Fruit fly (Drosophila melanogaster) whole organism, embryonic: ENCODE results near the gene PolA1.

Source experiments
- BEAF-32 ChIP-seq: fragments of 200-800 bp; sonication (Bioruptor generic); optimal IDR thresholded peaks from 3 replicates; lab custom pipeline; 2017; ENCODE audit warnings: missing biosample characterization, missing genetic modification characterization, mild to moderate bottlenecking, moderate library complexity, missing genetic modification reagents
- Bgb ChIP-seq: fragments of 200-800 bp; sonication (Bioruptor generic); IDR thresholded peaks from 2 replicates; pipeline ENCODE4 v1.3.6; 2022; ENCODE audit warnings: missing biosample characterization, missing genetic modification characterization; ENCODE audit not compliant: partially characterized antibody
- CG11247 ChIP-seq: fragments of 200-800 bp; sonication (Bioruptor generic); IDR thresholded peaks from 2 replicates; pipeline ENCODE4 v1.3.6; 2022; ENCODE audit warnings: missing biosample characterization, missing genetic modification characterization
- CG11504 ChIP-seq: fragments of 200-800 bp; sonication (Bioruptor generic); optimal IDR thresholded peaks from 3 replicates; lab custom pipeline; 2019; ENCODE audit warnings: missing biosample characterization, mild to moderate bottlenecking, missing genetic modification characterization, moderate library complexity
- CG15479 ChIP-seq: fragments of 200-800 bp; sonication (Bioruptor generic); optimal IDR thresholded peaks from 3 replicates; lab custom pipeline; 2019; ENCODE audit warnings: missing biosample characterization, mild to moderate bottlenecking, missing genetic modification characterization, moderate library complexity
- CG16813 ChIP-seq: fragments of 200-800 bp; sonication (Bioruptor generic); IDR thresholded peaks from 3 replicates; pipeline ENCODE4 v1.3.6; 2022; ENCODE audit warnings: missing biosample characterization, missing genetic modification characterization; ENCODE audit not compliant: partially characterized antibody
- CG17829 ChIP-seq: fragments of 200-800 bp; optimal IDR thresholded peaks from 2 replicates; lab custom pipeline; 2019; ENCODE audit warnings: missing biosample characterization, mild to moderate bottlenecking, missing genetic modification characterization, moderate library complexity
- CG32767 ChIP-seq: fragments of 200-800 bp; sonication (Bioruptor generic); IDR thresholded peaks from 2 replicates; pipeline ENCODE4 v1.3.6; 2022; ENCODE audit warnings: missing biosample characterization, missing genetic modification characterization
- CG33557 ChIP-seq: fragments of 200-800 bp; sonication (Bioruptor generic); optimal IDR thresholded peaks from 2 replicates; lab custom pipeline; 2019; ENCODE audit warnings: missing biosample characterization, mild to moderate bottlenecking, missing genetic modification characterization, moderate library complexity
- CG34224 ChIP-seq: fragments of 200-800 bp; sonication (Bioruptor generic); IDR thresholded peaks from 3 replicates; pipeline ENCODE4 v1.3.6; 2022; ENCODE audit warnings: missing biosample characterization, missing genetic modification characterization; ENCODE audit not compliant: partially characterized antibody
- CG34376 ChIP-seq: fragments of 200-800 bp; sonication (Bioruptor generic); optimal IDR thresholded peaks from 2 replicates; lab custom pipeline; 2018; ENCODE audit warnings: missing biosample characterization, mild to moderate bottlenecking, missing genetic modification characterization
- CG34422 ChIP-seq: fragments of 200-800 bp; sonication (Bioruptor generic); IDR thresholded peaks from 3 replicates; pipeline ENCODE4 v1.3.6; 2022; ENCODE audit warnings: missing biosample characterization, missing genetic modification characterization
- CG4360 ChIP-seq: fragments of 200-800 bp; sonication (Bioruptor generic); IDR thresholded peaks from 2 replicates; pipeline ENCODE4 v1.3.6; 2022; ENCODE audit warnings: missing biosample characterization, missing genetic modification characterization
- CG4820 ChIP-seq: fragments of 200-800 bp; sonication (Bioruptor generic); optimal IDR thresholded peaks from 3 replicates; lab custom pipeline; 2016; ENCODE audit warnings: missing biosample characterization, missing genetic modification characterization
- CG6683 ChIP-seq: fragments of 200-800 bp; sonication (Bioruptor generic); optimal IDR thresholded peaks from 2 replicates; lab custom pipeline; 2017; ENCODE audit warnings: missing biosample characterization, mild to moderate bottlenecking, missing genetic modification characterization, missing genetic modification reagents
- CG6791 ChIP-seq: fragments of 200-800 bp; sonication (Bioruptor generic); IDR thresholded peaks from 3 replicates; pipeline ENCODE4 v1.3.6; 2022; ENCODE audit warnings: missing biosample characterization, missing genetic modification characterization; ENCODE audit not compliant: partially characterized antibody
- CG8290 ChIP-seq, 3 experiments: fragments of 200-800 bp; sonication (Bioruptor generic); optimal IDR thresholded peaks; 2 replicates each; lab custom pipeline; 2016 to 2019; ENCODE audit warnings: missing biosample characterization in 3 of 3, missing genetic modification characterization in 3 of 3, mild to moderate bottlenecking in 2 of 3, moderate library complexity in 1 of 3
- CG8359 ChIP-seq: fragments of 200-800 bp; sonication (Bioruptor generic); optimal IDR thresholded peaks from 2 replicates; lab custom pipeline; 2017; ENCODE audit warnings: missing biosample characterization, mild to moderate bottlenecking, missing genetic modification characterization, borderline replicate concordance
- CG9727 ChIP-seq: fragments of 200-800 bp; sonication (Bioruptor generic); optimal IDR thresholded peaks from 3 replicates; lab custom pipeline; 2017; ENCODE audit warnings: missing biosample characterization, mild to moderate bottlenecking, missing genetic modification characterization
- Deaf1 ChIP-seq: fragments of 200-800 bp; optimal IDR thresholded peaks from 3 replicates; lab custom pipeline; 2019; ENCODE audit warnings: missing biosample characterization, mild to moderate bottlenecking, missing genetic modification characterization, moderate library complexity
- Dfd ChIP-seq, 2 experiments: fragments of >200 bp; optimal IDR thresholded peaks; 2 replicates each; lab custom pipeline; 2017; ENCODE audit warnings: missing biosample characterization in 2 of 2, missing genetic modification characterization in 2 of 2
- E2f1 ChIP-seq: fragments of 200-800 bp; sonication (Bioruptor generic); IDR thresholded peaks from 2 replicates; pipeline ENCODE4 v1.3.6; 2022; ENCODE audit warnings: missing biosample characterization, missing genetic modification characterization
- Hmr ChIP-seq: fragments of 200-800 bp; sonication (Bioruptor generic); optimal IDR thresholded peaks from 3 replicates; lab custom pipeline; 2017; ENCODE audit warnings: mild to moderate bottlenecking, missing biosample characterization, missing genetic modification reagents, missing genetic modification characterization
- MTF-1 ChIP-seq: fragments of 200-800 bp; sonication (Bioruptor generic); optimal IDR thresholded peaks from 2 replicates; lab custom pipeline; 2018; ENCODE audit warnings: missing biosample characterization, mild to moderate bottlenecking, missing genetic modification characterization, borderline replicate concordance
- Meics ChIP-seq: fragments of 200-800 bp; sonication (Bioruptor generic); optimal IDR thresholded peaks from 2 replicates; lab custom pipeline; 2017; ENCODE audit warnings: missing biosample characterization, mild to moderate bottlenecking, missing genetic modification characterization
- Nf-YB ChIP-seq: fragments of 200-800 bp; sonication (Bioruptor generic); optimal IDR thresholded peaks from 3 replicates; lab custom pipeline; 2019; ENCODE audit warnings: missing biosample characterization, mild to moderate bottlenecking, missing genetic modification characterization, moderate library complexity
- Oaz ChIP-seq: fragments of 200-800 bp; sonication (Bioruptor generic); IDR thresholded peaks from 2 replicates; pipeline ENCODE4 v1.3.6; 2022; ENCODE audit warnings: missing biosample characterization, missing genetic modification characterization
- Pdp1 ChIP-seq, 2 experiments: fragments of 200-800 bp; sonication (Bioruptor generic); optimal IDR thresholded peaks; 3 replicates each; lab custom pipeline; 2016; ENCODE audit warnings: missing biosample characterization in 2 of 2, missing genetic modification characterization in 2 of 2, mild to moderate bottlenecking in 1 of 2, moderate library complexity in 1 of 2
- Ravus ChIP-seq: fragments of 200-800 bp; sonication (Bioruptor generic); IDR thresholded peaks from 2 replicates; pipeline ENCODE4 v1.3.6; 2022; ENCODE audit warnings: missing biosample characterization, missing genetic modification characterization
- Usf ChIP-seq: fragments of 200-800 bp; sonication (Bioruptor generic); optimal IDR thresholded peaks from 2 replicates; lab custom pipeline; 2017; ENCODE audit warnings: missing genotype, missing biosample characterization, missing genetic modification characterization
- Vsx1 ChIP-seq: fragments of 200-800 bp; sonication (Bioruptor generic); optimal IDR thresholded peaks from 2 replicates; lab custom pipeline; 2017; ENCODE audit warnings: missing biosample characterization, mild to moderate bottlenecking, missing genetic modification characterization, missing genetic modification reagents
- ab ChIP-seq: fragments of 200-800 bp; sonication (Bioruptor generic); optimal IDR thresholded peaks from 2 replicates; lab custom pipeline; 2016; ENCODE audit warnings: missing biosample characterization, missing genetic modification characterization
- abd-A ChIP-seq: fragments of 200-800 bp; sonication (Bioruptor generic); optimal IDR thresholded peaks from 3 replicates; lab custom pipeline; 2019; ENCODE audit warnings: missing biosample characterization, mild to moderate bottlenecking, missing genetic modification characterization, moderate library complexity
- dmrt99B ChIP-seq: fragments of 200-800 bp; sonication (Bioruptor generic); optimal IDR thresholded peaks from 2 replicates; lab custom pipeline; 2018; ENCODE audit warnings: missing biosample characterization, mild to moderate bottlenecking, missing genetic modification characterization, moderate library complexity
- gcm ChIP-seq: fragments of 200-800 bp; sonication (Bioruptor generic); optimal IDR thresholded peaks from 2 replicates; lab custom pipeline; 2019; ENCODE audit warnings: missing biosample characterization, mild to moderate bottlenecking, missing genetic modification characterization, moderate library complexity
- kah ChIP-seq: fragments of 200-800 bp; sonication (Bioruptor generic); optimal IDR thresholded peaks from 2 replicates; lab custom pipeline; 2018; ENCODE audit warnings: missing biosample characterization, mild to moderate bottlenecking, missing genetic modification characterization
- lbe ChIP-seq: fragments of 200-800 bp; sonication (Bioruptor generic); optimal IDR thresholded peaks from 2 replicates; lab custom pipeline; 2016; ENCODE audit warnings: missing biosample characterization, mild to moderate bottlenecking, missing genetic modification characterization
- luna ChIP-seq: fragments of 200-800 bp; sonication (Bioruptor generic); optimal IDR thresholded peaks from 2 replicates; lab custom pipeline; 2016; ENCODE audit warnings: missing biosample characterization, missing genetic modification characterization
- nerfin-2 ChIP-seq: fragments of 200-800 bp; sonication (Bioruptor generic); IDR thresholded peaks from 2 replicates; pipeline ENCODE4 v1.3.6; 2022; ENCODE audit warnings: missing biosample characterization, missing genetic modification characterization; ENCODE audit not compliant: partially characterized antibody
- pfk ChIP-seq: fragments of 200-800 bp; sonication (Bioruptor generic); optimal IDR thresholded peaks from 2 replicates; lab custom pipeline; 2018; ENCODE audit warnings: missing biosample characterization, mild to moderate bottlenecking, missing genetic modification characterization, moderate library complexity
- sima ChIP-seq: fragments of 200-800 bp; sonication (Bioruptor generic); optimal IDR thresholded peaks from 2 replicates; lab custom pipeline; 2016; ENCODE audit warnings: missing biosample characterization, missing genetic modification characterization
- stwl ChIP-seq: fragments of 200-800 bp; sonication (Bioruptor generic); optimal IDR thresholded peaks from 3 replicates; lab custom pipeline; 2018; ENCODE audit warnings: missing biosample characterization, mild to moderate bottlenecking, missing genetic modification characterization, moderate library complexity
- unc-4 ChIP-seq: fragments of 200-800 bp; sonication (Bioruptor generic); IDR thresholded peaks from 2 replicates; pipeline ENCODE4 v1.3.6; 2022; ENCODE audit warnings: missing biosample characterization, missing genetic modification characterization; ENCODE audit not compliant: partially characterized antibody
- z ChIP-seq: fragments of 200-800 bp; sonication (Bioruptor generic); IDR thresholded peaks from 3 replicates; pipeline ENCODE4 v1.3.6; 2022; ENCODE audit warnings: missing biosample characterization, missing genetic modification characterization
- zf30C ChIP-seq: fragments of 200-800 bp; sonication (Bioruptor generic); optimal IDR thresholded peaks from 3 replicates; lab custom pipeline; 2018; ENCODE audit warnings: missing biosample characterization, mild to moderate bottlenecking, missing genetic modification characterization
- zfh1 ChIP-seq: fragments of 200-800 bp; sonication (Bioruptor generic); IDR thresholded peaks from 3 replicates; pipeline ENCODE4 v1.3.6; 2022; ENCODE audit warnings: missing biosample characterization, missing genetic modification characterization

PolA1 gene

DNA sequence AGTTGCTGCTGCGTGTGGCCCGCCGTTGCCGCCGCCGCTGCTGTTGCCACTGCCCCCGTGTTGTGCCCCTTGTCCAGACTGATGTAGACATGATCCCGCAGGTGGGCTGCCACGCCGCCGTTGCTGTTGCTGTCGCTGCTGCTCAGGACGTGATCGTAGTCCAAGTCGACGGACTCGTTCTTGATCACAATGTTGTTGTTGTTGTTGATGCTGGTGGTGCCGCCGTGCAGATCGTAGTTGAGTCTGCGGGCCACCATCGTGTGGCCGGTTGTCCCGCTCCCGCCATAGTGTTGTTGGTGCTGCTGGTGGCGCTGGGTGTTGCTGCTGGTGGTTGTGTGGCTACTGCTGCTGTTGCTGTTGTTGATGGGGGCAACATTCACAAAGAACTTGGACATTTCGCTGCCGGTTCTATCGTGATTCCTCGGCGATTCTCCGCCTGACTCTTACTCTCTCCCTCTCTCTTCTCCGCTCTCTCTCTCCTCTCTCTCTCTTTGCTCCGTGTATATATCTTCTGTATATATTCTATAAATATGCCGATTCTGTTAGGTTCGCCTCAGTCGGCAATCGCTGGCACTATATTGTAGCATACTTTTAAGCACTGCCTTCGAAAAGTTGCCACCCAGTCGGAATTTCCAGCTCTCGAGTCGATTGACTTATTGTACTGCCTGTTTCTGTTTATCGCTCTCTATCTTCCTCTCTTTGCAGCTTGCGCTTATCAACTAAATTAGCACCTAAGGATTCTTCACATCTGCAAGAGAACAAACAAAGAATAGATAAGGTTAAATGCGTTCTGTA lies 45.2 kb downstream of the PolA1 start (continued):
- TF ChIP-seq Bgb (peak; percentile 14; the same call in 1 of the 2 replicates), zf30C (no peak), Meics (no peak), ab (GFP tag; lab: Kevin White, UChicago) (no peak), unc-4 (GFP tag; lab: Robert Waterston, UW) (peak; percentile 50), Vsx1 (peak; percentile 42), stwl (tag; lab: Kevin White, UChicago) (peak; percentile 89), CG11504 (tag; lab: Kevin White, UChicago) (peak; percentile 36), CG8290 (GFP tag; optimal IDR thresholded peaks at IDR 0.05; lab: Kevin White, UChicago) (peak; percentile 44), CG8290 (tag; optimal IDR thresholded peaks at IDR 0.05; lab: Kevin White, UChicago) (peak; percentile 72 to 84), CG15479 (GFP tag; lab: Kevin White, UChicago) (peak; percentile 60), Usf (GFP tag; lab: Kevin White, UChicago) (no peak), MTF-1 (GFP tag; lab: Kevin White, UChicago) (peak; percentile 19), CG4820 (GFP tag; lab: Kevin White, UChicago) (no peak), CG9727 (no peak), luna (no peak), Deaf1 (tag; lab: Kevin White, UChicago) (peak; percentile 56), pfk (peak; percentile 0), gcm (peak; percentile 80), CG16813 (GFP tag; lab: Robert Waterston, UW) (peak; percentile 45; the same call in 1 of the 3 replicates), CG32767 (GFP tag; lab: Robert Waterston, UW) (peak; percentile 39; the same call in 1 of the 2 replicates), CG4360 (peak; percentile 78), Pdp1 (GFP tag; optimal IDR thresholded peaks at IDR 0.05; lab: Kevin White, UChicago) (peak in 1 of 2 experiments; percentile 33), zfh1 (GFP tag; lab: Robert Waterston, UW) (peak; percentile 19; the same call in 1 of the 3 replicates), z (peak; percentile 53; the same call in 1 of the 3 replicates), CG8359 (GFP tag; lab: Kevin White, UChicago) (no peak), CG33557 (GFP tag; lab: Kevin White, UChicago) (peak; percentile 39), Oaz (no peak), abd-A (tag; lab: Kevin White, UChicago) (peak; percentile 4), nerfin-2 (GFP tag; lab: Robert Waterston, UW) (0 out of 2 replicates have a peak, but pooled peaks have one; percentile 22), kah (GFP tag; lab: Kevin White, UChicago) (peak; percentile 19), Dfd (GFP tag; optimal IDR thresholded peaks at IDR 0.05; lab: Kevin White, UChicago) (peak in 1 of 2 experiments; percentile 53), CG34224 (GFP tag; lab: Robert Waterston, UW) (peak; percentile 47; the same call in 1 of the 3 replicates), CG34422 (GFP tag; lab: Robert Waterston, UW) (no peak), E2f1 (0 out of 2 replicates have a peak, but pooled peaks have one; percentile 6), BEAF-32 (GFP tag; lab: Kevin White, UChicago) (peak; percentile 0), CG11247 (no peak), Ravus (GFP tag; lab: Robert Waterston, UW) (no peak; the same call in 1 of the 2 replicates), Hmr (GFP tag; lab: Kevin White, UChicago) (peak; percentile 51), dmrt99B (tag; lab: Kevin White, UChicago) (no peak), CG6791 (GFP tag; lab: Robert Waterston, UW) (peak; percentile 51; the same call in 1 of the 3 replicates), sima (GFP tag; lab: Kevin White, UChicago) (no peak), CG34376 (GFP tag; lab: Kevin White, UChicago) (peak; percentile 60), lbe (GFP tag; lab: Kevin White, UChicago) (peak; percentile 40), CG6683 (no peak), CG17829 (tag; lab: Kevin White, UChicago) (peak; percentile 43), Nf-YB (peak; percentile 18)
